Fruit fly (Drosophila melanogaster): Measurements from ENCODE around the gene CG4822.

dm6 chr2L:136747-137709 lies 15.5 kb upstream of the CG4822 start:
- TF ChIP-seq CG10209 (GFP tag; optimal IDR thresholded peaks at IDR 0.05), result no peak
- TF ChIP-seq CG11504 (tag; optimal IDR thresholded peaks at IDR 0.05), result no peak
- TF ChIP-seq CG2875 (GFP tag; optimal IDR thresholded peaks at IDR 0.05), result no peak
- TF ChIP-seq CG1832 (GFP tag; optimal IDR thresholded peaks at IDR 0.05), result no peak

Data from whole organism, embryonic.